Fruit fly (Drosophila melanogaster) whole organism, embryonic: Measurements from ENCODE around the gene CG2540.
A peak's percentile ranks its signal among the peaks of the same experiment; 100 is the strongest.

ENCODE experiments used
- Abd-B ChIP-seq: fragments of 200-800 bp; sonication (Bioruptor generic); optimal IDR thresholded peaks from 2 replicates; lab custom pipeline; 2018; ENCODE audit warnings: missing biosample characterization, mild to moderate bottlenecking, missing genetic modification characterization, moderate library complexity
- Atf3 ChIP-seq: fragments of 200-800 bp; sonication (Bioruptor generic); optimal IDR thresholded peaks from 3 replicates; lab custom pipeline; 2016; ENCODE audit warnings: missing biosample characterization, missing genetic modification characterization
- BEAF-32 ChIP-seq: fragments of 200-800 bp; sonication (Bioruptor generic); optimal IDR thresholded peaks from 3 replicates; lab custom pipeline; 2017; ENCODE audit warnings: missing biosample characterization, missing genetic modification characterization, mild to moderate bottlenecking, moderate library complexity, missing genetic modification reagents
- CG10209 ChIP-seq: fragments of 200-800 bp; sonication (Bioruptor generic); optimal IDR thresholded peaks from 3 replicates; lab custom pipeline; 2017; ENCODE audit warnings: missing biosample characterization, mild to moderate bottlenecking, missing genetic modification characterization, missing genetic modification reagents
- CG1024 ChIP-seq: fragments of 200-800 bp; sonication (Bioruptor generic); IDR thresholded peaks from 2 replicates; pipeline ENCODE4 v1.3.6; 2022; ENCODE audit warnings: missing biosample characterization, missing genetic modification characterization
- CG10366 ChIP-seq: fragments of 200-800 bp; sonication (Bioruptor generic); IDR thresholded peaks from 2 replicates; pipeline ENCODE4 v1.3.6; 2022; ENCODE audit warnings: missing biosample characterization, missing genetic modification characterization
- CG10979 ChIP-seq: fragments of 200-800 bp; sonication (Bioruptor generic); optimal IDR thresholded peaks from 2 replicates; lab custom pipeline; 2018; ENCODE audit warnings: missing biosample characterization, mild to moderate bottlenecking, missing genetic modification characterization, moderate library complexity
- CG11696 ChIP-seq: fragments of 200-800 bp; sonication (Bioruptor generic); IDR thresholded peaks from 2 replicates; pipeline ENCODE4 v1.3.6; 2022; ENCODE audit warnings: missing biosample characterization, missing genetic modification characterization
- CG11723 ChIP-seq: fragments of 200-800 bp; sonication (Bioruptor generic); optimal IDR thresholded peaks from 2 replicates; lab custom pipeline; 2017; ENCODE audit warnings: missing biosample characterization, mild to moderate bottlenecking, missing genetic modification characterization
- CG12299 ChIP-seq: fragments of 200-800 bp; sonication (Bioruptor generic); optimal IDR thresholded peaks from 2 replicates; lab custom pipeline; 2018; ENCODE audit warnings: missing biosample characterization, mild to moderate bottlenecking, missing genetic modification characterization
- CG12659 ChIP-seq: fragments of 200-800 bp; sonication (Bioruptor generic); optimal IDR thresholded peaks from 3 replicates; lab custom pipeline; 2017; ENCODE audit warnings: mild to moderate bottlenecking, missing biosample characterization, missing genetic modification reagents, missing genetic modification characterization
- CG13287 ChIP-seq: fragments of 200-800 bp; sonication (Bioruptor generic); IDR thresholded peaks from 2 replicates; pipeline ENCODE4 v1.3.6; 2022; ENCODE audit warnings: missing biosample characterization, missing genetic modification characterization; ENCODE audit not compliant: partially characterized antibody
- CG14667 ChIP-seq: fragments of 200-800 bp; sonication (Bioruptor generic); IDR thresholded peaks from 2 replicates; pipeline ENCODE4 v1.3.6; 2022; ENCODE audit warnings: missing biosample characterization, missing genetic modification characterization
- CG17385 ChIP-seq: fragments of 200-800 bp; sonication (Bioruptor generic); optimal IDR thresholded peaks from 3 replicates; lab custom pipeline; 2018; ENCODE audit warnings: missing biosample characterization, mild to moderate bottlenecking, missing genetic modification characterization
- CG2116 ChIP-seq: fragments of 200-800 bp; sonication (Bioruptor generic); optimal IDR thresholded peaks from 3 replicates; lab custom pipeline; 2018; ENCODE audit warnings: missing biosample characterization, mild to moderate bottlenecking, missing genetic modification characterization
- CG2129 ChIP-seq: fragments of 200-800 bp; sonication (Bioruptor generic); IDR thresholded peaks from 2 replicates; pipeline ENCODE4 v1.3.6; 2022; ENCODE audit warnings: missing biosample characterization, missing genetic modification characterization; ENCODE audit not compliant: partially characterized antibody
- CG2678 ChIP-seq: fragments of 200-800 bp; sonication (Bioruptor generic); optimal IDR thresholded peaks from 3 replicates; lab custom pipeline; 2019; ENCODE audit warnings: missing biosample characterization, mild to moderate bottlenecking, missing genetic modification characterization, moderate library complexity
- CG30403 ChIP-seq: fragments of 200-800 bp; sonication (Bioruptor generic); optimal IDR thresholded peaks from 3 replicates; lab custom pipeline; 2016; ENCODE audit warnings: missing biosample characterization, missing genetic modification characterization
- CG31441 ChIP-seq: fragments of 200-800 bp; sonication (Bioruptor generic); IDR thresholded peaks from 2 replicates; pipeline ENCODE4 v1.3.6; 2022; ENCODE audit warnings: missing biosample characterization, missing genetic modification characterization
- CG34422 ChIP-seq: fragments of 200-800 bp; sonication (Bioruptor generic); IDR thresholded peaks from 3 replicates; pipeline ENCODE4 v1.3.6; 2022; ENCODE audit warnings: missing biosample characterization, missing genetic modification characterization
- CG43689 ChIP-seq: fragments of 200-800 bp; sonication (Bioruptor generic); IDR thresholded peaks from 2 replicates; pipeline ENCODE4 v1.3.6; 2022; ENCODE audit warnings: missing biosample characterization, missing genetic modification characterization
- CG6272 ChIP-seq: fragments of 200-800 bp; sonication (Bioruptor generic); IDR thresholded peaks from 2 replicates; pipeline ENCODE4 v1.3.6; 2022; ENCODE audit warnings: missing biosample characterization, missing genetic modification characterization
- CG7745 ChIP-seq: fragments of 200-800 bp; sonication (Bioruptor generic); optimal IDR thresholded peaks from 2 replicates; lab custom pipeline; 2018; ENCODE audit warnings: missing biosample characterization, mild to moderate bottlenecking, missing genetic modification characterization, moderate library complexity
- CG8944 ChIP-seq: fragments of 200-800 bp; sonication (Bioruptor generic); optimal IDR thresholded peaks from 3 replicates; lab custom pipeline; 2016; ENCODE audit warnings: missing biosample characterization, missing genetic modification characterization
- CG9437 ChIP-seq: fragments of 200-800 bp; sonication (Bioruptor generic); optimal IDR thresholded peaks from 2 replicates; lab custom pipeline; 2018; ENCODE audit warnings: missing biosample characterization, mild to moderate bottlenecking, missing genetic modification characterization
- CrebB ChIP-seq: fragments of 200-800 bp; sonication (Bioruptor generic); optimal IDR thresholded peaks from 3 replicates; lab custom pipeline; 2018; ENCODE audit warnings: missing biosample characterization, mild to moderate bottlenecking, missing genetic modification characterization
- Deaf1 ChIP-seq: fragments of 200-800 bp; optimal IDR thresholded peaks from 3 replicates; lab custom pipeline; 2019; ENCODE audit warnings: missing biosample characterization, mild to moderate bottlenecking, missing genetic modification characterization, moderate library complexity
- Drgx ChIP-seq: fragments of 200-800 bp; sonication (Bioruptor generic); IDR thresholded peaks from 2 replicates; pipeline ENCODE4 v1.3.6; 2022; ENCODE audit warnings: missing biosample characterization, missing genetic modification characterization
- Opbp ChIP-seq: fragments of 200-800 bp; sonication (Bioruptor generic); IDR thresholded peaks from 3 replicates; pipeline ENCODE4 v1.3.6; 2022; ENCODE audit warnings: missing biosample characterization, missing genetic modification characterization; ENCODE audit not compliant: partially characterized antibody
- Sox102F ChIP-seq: fragments of 200-800 bp; sonication (Bioruptor generic); optimal IDR thresholded peaks from 2 replicates; lab custom pipeline; 2018; ENCODE audit warnings: missing biosample characterization, mild to moderate bottlenecking, missing genetic modification characterization, moderate library complexity
- TFAM ChIP-seq: fragments of 200-800 bp; sonication (Bioruptor generic); optimal IDR thresholded peaks from 2 replicates; lab custom pipeline; 2017; ENCODE audit warnings: missing biosample characterization, missing genetic modification characterization, inconsistent platforms
- Xbp1 ChIP-seq: fragments of 200-800 bp; sonication (Bioruptor generic); optimal IDR thresholded peaks from 3 replicates; lab custom pipeline; 2016; ENCODE audit warnings: missing biosample characterization, mild to moderate bottlenecking, missing genetic modification characterization
- Xrp1 ChIP-seq: fragments of 200-800 bp; sonication (Bioruptor generic); IDR thresholded peaks from 2 replicates; pipeline ENCODE4 v1.3.6; 2022; ENCODE audit warnings: missing biosample characterization, missing genetic modification characterization
- btn ChIP-seq: fragments of 200-800 bp; sonication (Bioruptor generic); optimal IDR thresholded peaks from 2 replicates; lab custom pipeline; 2016; ENCODE audit warnings: missing biosample characterization, missing genetic modification characterization
- cad ChIP-seq: fragments of >200 bp; optimal IDR thresholded peaks from 2 replicates; lab custom pipeline; 2017; ENCODE audit warnings: missing biosample characterization, missing genetic modification characterization
- chinmo ChIP-seq: fragments of 200-800 bp; sonication (Bioruptor generic); IDR thresholded peaks from 4 replicates; pipeline ENCODE4 v1.3.6; 2022; ENCODE audit warnings: missing biosample characterization, missing genetic modification characterization; ENCODE audit not compliant: partially characterized antibody
- corto ChIP-seq: fragments of 200-800 bp; sonication (Bioruptor generic); optimal IDR thresholded peaks from 2 replicates; lab custom pipeline; 2016; ENCODE audit warnings: missing biosample characterization, mild to moderate bottlenecking, missing genetic modification characterization, moderate library complexity
- croc ChIP-seq: fragments of 200-800 bp; sonication (Bioruptor generic); conservative IDR thresholded peaks from 3 replicates; pipeline ENCODE4 v1.3.6; 2022; ENCODE audit warnings: missing biosample characterization, missing genetic modification characterization
- crol ChIP-seq: fragments of 200-800 bp; sonication (Bioruptor generic); IDR thresholded peaks from 2 replicates; pipeline ENCODE4 v1.3.6; 2022; ENCODE audit warnings: missing biosample characterization, missing genetic modification characterization
- dpn ChIP-seq, 2 experiments: fragments of 200-800 bp; sonication (Bioruptor generic); optimal IDR thresholded peaks; 3 replicates each; lab custom pipeline; 2016; ENCODE audit warnings: missing biosample characterization in 2 of 2, missing genetic modification characterization in 2 of 2
- fd96Cb ChIP-seq: fragments of 200-800 bp; sonication (Bioruptor generic); optimal IDR thresholded peaks from 2 replicates; lab custom pipeline; 2018; ENCODE audit warnings: missing biosample characterization, mild to moderate bottlenecking, missing genetic modification characterization, moderate library complexity
- gcm ChIP-seq: fragments of 200-800 bp; sonication (Bioruptor generic); optimal IDR thresholded peaks from 2 replicates; lab custom pipeline; 2019; ENCODE audit warnings: missing biosample characterization, mild to moderate bottlenecking, missing genetic modification characterization, moderate library complexity
- kni ChIP-seq: fragments of 200-800 bp; sonication (Bioruptor generic); optimal IDR thresholded peaks from 3 replicates; lab custom pipeline; 2017; ENCODE audit warnings: mild to moderate bottlenecking, missing biosample characterization, missing genetic modification reagents, missing genetic modification characterization
- pfk ChIP-seq: fragments of 200-800 bp; sonication (Bioruptor generic); optimal IDR thresholded peaks from 2 replicates; lab custom pipeline; 2018; ENCODE audit warnings: missing biosample characterization, mild to moderate bottlenecking, missing genetic modification characterization, moderate library complexity
- pum ChIP-seq: fragments of 200-800 bp; sonication (Bioruptor generic); optimal IDR thresholded peaks from 2 replicates; lab custom pipeline; 2016; ENCODE audit warnings: missing biosample characterization, missing genetic modification characterization
- run ChIP-seq: fragments of 200-800 bp; sonication (Bioruptor generic); optimal IDR thresholded peaks from 3 replicates; lab custom pipeline; 2018; ENCODE audit warnings: missing biosample characterization, mild to moderate bottlenecking, missing genetic modification characterization
- schlank ChIP-seq: fragments of 200-800 bp; sonication (Bioruptor generic); optimal IDR thresholded peaks from 2 replicates; lab custom pipeline; 2018; ENCODE audit warnings: missing biosample characterization, mild to moderate bottlenecking, missing genetic modification characterization
- sqz ChIP-seq: fragments of 200-800 bp; sonication (Bioruptor generic); optimal IDR thresholded peaks from 3 replicates; lab custom pipeline; 2018; ENCODE audit warnings: missing biosample characterization, mild to moderate bottlenecking, missing genetic modification characterization
- ssp ChIP-seq: fragments of 200-800 bp; sonication (Bioruptor generic); IDR thresholded peaks from 2 replicates; pipeline ENCODE4 v1.3.6; 2022; ENCODE audit warnings: missing biosample characterization, missing genetic modification characterization
- trh ChIP-seq: fragments of 200-800 bp; sonication (Bioruptor generic); optimal IDR thresholded peaks from 2 replicates; lab custom pipeline; 2016; ENCODE audit warnings: missing biosample characterization, missing genetic modification characterization
- ttk ChIP-seq: fragments of 200-800 bp; sonication (Bioruptor generic); IDR thresholded peaks from 2 replicates; pipeline ENCODE4 v2.1.2; 2022; ENCODE audit warnings: missing biosample characterization, missing genetic modification characterization

The CG2540 gene

DNA sequence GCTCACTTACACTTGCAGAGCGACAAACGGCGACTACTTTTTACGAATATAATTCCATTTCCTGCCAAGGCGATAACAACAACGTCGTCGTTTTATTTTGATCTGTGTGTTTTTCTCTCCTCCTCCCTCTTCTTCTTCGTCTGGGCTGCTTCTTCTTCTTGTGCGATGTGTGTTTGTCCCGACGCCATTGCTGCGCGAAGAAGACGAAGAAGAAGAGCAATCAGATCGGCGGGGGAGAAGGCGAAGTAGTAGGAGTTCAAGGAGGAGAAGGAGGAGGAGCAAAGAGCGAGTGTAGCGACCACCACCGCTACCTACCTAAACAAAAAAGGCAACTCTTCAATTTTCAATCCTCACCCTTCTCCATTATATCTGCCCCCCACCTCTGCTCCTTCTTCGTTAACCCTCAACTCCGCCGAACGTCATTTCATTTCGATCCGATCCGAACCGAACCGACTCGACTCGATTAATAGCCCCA, 33.8 kb downstream of the CG2540 start (continued):
- no peak for TF ChIP-seq Abd-B (GFP tag; lab: Kevin White, UChicago)
- TF ChIP-seq CG13287 (GFP tag; lab: Robert Waterston, UW) = no peak
- TF ChIP-seq Deaf1 (tag; lab: Kevin White, UChicago) = peak; percentile 60
- TF ChIP-seq pum = no peak
- no peak for TF ChIP-seq gcm
- no peak for TF ChIP-seq CG10366 (GFP tag; lab: Robert Waterston, UW)
- no peak for TF ChIP-seq dpn (GFP tag; optimal IDR thresholded peaks at IDR 0.05; lab: Kevin White, UChicago)
- no peak for TF ChIP-seq corto (GFP tag; lab: Kevin White, UChicago)
- no peak for TF ChIP-seq ttk (GFP tag; lab: Robert Waterston, UW)
- no peak for TF ChIP-seq CG6272 (GFP tag; lab: Robert Waterston, UW)
- no peak for TF ChIP-seq run
- TF ChIP-seq sqz (GFP tag; lab: Kevin White, UChicago) = no peak
- no peak for TF ChIP-seq cad
- no peak for TF ChIP-seq CG11696 (GFP tag; lab: Robert Waterston, UW)
- no peak for TF ChIP-seq CG2129 (GFP tag; lab: Robert Waterston, UW)
- TF ChIP-seq CG17385 = peak; percentile 96
- TF ChIP-seq crol (GFP tag; lab: Robert Waterston, UW) = peak; percentile 79
- no peak for TF ChIP-seq Drgx
- TF ChIP-seq CG7745 (tag; lab: Kevin White, UChicago) = no peak
- TF ChIP-seq CG10979 (tag; lab: Kevin White, UChicago) = no peak
- no peak for TF ChIP-seq Atf3
- TF ChIP-seq Sox102F = no peak
- no peak for TF ChIP-seq btn (GFP tag; lab: Kevin White, UChicago)
- no peak for TF ChIP-seq ssp (GFP tag; lab: Robert Waterston, UW)
- TF ChIP-seq trh = no peak
- no peak for TF ChIP-seq CG14667 (GFP tag; lab: Robert Waterston, UW)
- TF ChIP-seq fd96Cb (tag; lab: Kevin White, UChicago) = no peak
- no peak for TF ChIP-seq CG12299 (tag; lab: Kevin White, UChicago)
- peak; percentile 11 for TF ChIP-seq pfk (GFP tag; lab: Kevin White, UChicago)
- TF ChIP-seq kni (GFP tag; lab: Kevin White, UChicago) = peak; percentile 86
- no peak for TF ChIP-seq CG2116 (GFP tag; lab: Kevin White, UChicago)
- TF ChIP-seq CG34422 (GFP tag; lab: Robert Waterston, UW) = no peak
- no peak for TF ChIP-seq TFAM
- no peak for TF ChIP-seq CG12659 (GFP tag; lab: Kevin White, UChicago)
- TF ChIP-seq CG30403 (GFP tag; lab: Kevin White, UChicago) = no peak
- 0 out of 3 replicates have a peak, but pooled peaks have one; percentile 17 for TF ChIP-seq Opbp
- TF ChIP-seq BEAF-32 (GFP tag; lab: Kevin White, UChicago) = no peak
- no peak for TF ChIP-seq CG11723
- no peak for TF ChIP-seq croc (GFP tag; lab: Robert Waterston, UW)
- TF ChIP-seq CG1024 (GFP tag; lab: Robert Waterston, UW) = no peak
- TF ChIP-seq Xbp1 = no peak
- TF ChIP-seq CG43689 (GFP tag; lab: Robert Waterston, UW) = no peak
- TF ChIP-seq CG31441 (GFP tag; lab: Robert Waterston, UW) = no peak
- no peak for TF ChIP-seq schlank
- TF ChIP-seq CG2678 (tag; lab: Kevin White, UChicago) = no peak
- TF ChIP-seq CrebB (tag; lab: Kevin White, UChicago) = no peak
- 0 out of 4 replicates have a peak, but pooled peaks have one; percentile 41 for TF ChIP-seq chinmo
- no peak for TF ChIP-seq CG9437 (GFP tag; lab: Kevin White, UChicago)
- no peak for TF ChIP-seq CG8944
- no peak for TF ChIP-seq Xrp1 (GFP tag; lab: Robert Waterston, UW)
- TF ChIP-seq CG10209 (GFP tag; lab: Kevin White, UChicago) = no peak
